Worm (Caenorhabditis elegans) whole organism, L3 larva: ENCODE measurements around the gene blos-2.

Source experiments
- R02D3.7 ChIP-seq: fragments of 150-350 bp; optimal IDR thresholded peaks from 2 replicates; lab custom pipeline; 2014; ENCODE audit warnings: missing biosample characterization, missing genetic modification characterization
- ama-1 ChIP-seq: fragments of 150-350 bp; optimal IDR thresholded peaks from 2 replicates; lab custom pipeline; 2018
- ceh-82 ChIP-seq: fragments of 150-350 bp; optimal IDR thresholded peaks from 2 replicates; lab custom pipeline; 2014; ENCODE audit warnings: missing biosample characterization, missing genetic modification characterization
- elt-3 ChIP-seq, 3 experiments: fragments of 150-350 bp in 1 of 3; sonication (generic microtip) in 2 of 3; optimal IDR thresholded peaks; 2 replicates in 2 of 3; 4 replicates in 1 of 3; lab custom pipeline; 2014 to 2017; ENCODE audit warnings: missing biosample characterization in 3 of 3, missing genetic modification characterization in 3 of 3
- mdl-1 ChIP-seq: fragments of 150-350 bp; optimal IDR thresholded peaks from 2 replicates; lab custom pipeline; 2014; ENCODE audit warnings: missing biosample characterization, missing genetic modification characterization
- mml-1 ChIP-seq: fragments of 150-350 bp; sonication (generic microtip); optimal IDR thresholded peaks from 3 replicates; lab custom pipeline; 2014; ENCODE audit warnings: missing biosample characterization, missing genetic modification characterization
- nfya-1 ChIP-seq: sonication (generic microtip); optimal IDR thresholded peaks from 2 replicates; lab custom pipeline; 2017; ENCODE audit warnings: missing genetic modification characterization, mild to moderate bottlenecking, missing compliant biosample characterization, antibody characterized with exemption, moderate library complexity; ENCODE audit not compliant: insufficient read depth
- nhr-11 ChIP-seq: fragments of 150-350 bp; optimal IDR thresholded peaks from 2 replicates; lab custom pipeline; 2014; ENCODE audit warnings: missing biosample characterization, missing genetic modification characterization
- pha-4 ChIP-seq: fragments of 150-350 bp; optimal IDR thresholded peaks from 2 replicates; lab custom pipeline; 2014; ENCODE audit warnings: missing biosample characterization, missing genetic modification reagents, missing genetic modification characterization
- skn-1 ChIP-seq: fragments of 150-350 bp; optimal IDR thresholded peaks from 2 replicates; lab custom pipeline; 2014; ENCODE audit warnings: missing biosample characterization, missing genetic modification characterization
- snpc-4 ChIP-seq: fragments of 150-350 bp; optimal IDR thresholded peaks from 2 replicates; lab custom pipeline; 2014; ENCODE audit warnings: missing biosample characterization, missing genetic modification characterization
- tbx-2 ChIP-seq: sonication (generic microtip); optimal IDR thresholded peaks from 2 replicates; lab custom pipeline; 2016; ENCODE audit warnings: mild to moderate bottlenecking, missing genetic modification characterization, missing compliant biosample characterization
- unc-39 ChIP-seq: sonication (generic microtip); optimal IDR thresholded peaks from 4 replicates; lab custom pipeline; 2017; ENCODE audit warnings: missing biosample characterization, missing genetic modification characterization
- unc-62 ChIP-seq: fragments of 150-350 bp; sonication (generic microtip); optimal IDR thresholded peaks from 4 replicates; lab custom pipeline; 2014; ENCODE audit warnings: missing biosample characterization, missing genetic modification reagents, missing genetic modification characterization

DNA sequence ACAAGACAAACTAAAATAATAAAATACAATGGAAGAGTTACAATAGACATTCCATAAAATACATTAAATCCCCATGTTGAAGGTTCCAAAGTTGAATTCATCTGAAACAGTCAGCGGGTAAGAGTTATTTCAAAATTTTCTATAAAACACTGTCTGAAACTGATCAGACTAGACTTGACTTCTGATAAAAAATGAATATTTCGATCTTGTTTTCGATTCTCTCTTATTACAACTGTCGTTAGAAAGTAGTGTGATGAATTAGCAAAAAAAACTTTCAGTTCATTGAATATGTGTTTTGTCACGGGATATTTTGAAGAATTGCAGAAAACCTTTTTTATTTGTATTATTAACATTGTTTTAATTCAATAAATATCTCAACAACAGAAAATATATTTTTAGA, 32.3 kb upstream of the blos-2 start, which contains the start of gene srv-26:
- TF ChIP-seq R02D3.7 (tag; lab: Kevin White, UChicago): no peak
- TF ChIP-seq mml-1 (tag; lab: Kevin White, UChicago): no peak
- TF ChIP-seq mdl-1 (tag; lab: Kevin White, UChicago): no peak
- TF ChIP-seq unc-39 (tag; lab: Kevin White, UChicago): no peak
- TF ChIP-seq ceh-82 (tag; lab: Kevin White, UChicago): no peak
- TF ChIP-seq snpc-4 (tag; lab: Kevin White, UChicago): no peak
- no peak for TF ChIP-seq tbx-2 (tag; lab: Kevin White, UChicago)
- no peak for TF ChIP-seq pha-4
- no peak for TF ChIP-seq unc-62 (GFP tag; lab: Kevin White, UChicago)
- no peak for TF ChIP-seq nhr-11 (tag; lab: Kevin White, UChicago)
- TF ChIP-seq ama-1 (lab: Kevin White, UChicago): no peak
- no peak for TF ChIP-seq skn-1 (tag; lab: Kevin White, UChicago)
- TF ChIP-seq nfya-1 (tag; lab: Kevin White, UChicago): no peak
- no peak for TF ChIP-seq elt-3 (tag; optimal IDR thresholded peaks at IDR 0.05; lab: Kevin White, UChicago)
